Worm (Caenorhabditis elegans) whole organism, L3 larva: Measurements from ENCODE around the gene Y75B8A.24.

ENCODE experiments used
- mdl-1 ChIP-seq: fragments of 150-350 bp; optimal IDR thresholded peaks from 2 replicates; lab custom pipeline; 2014; ENCODE audit warnings: missing biosample characterization, missing genetic modification characterization
- snpc-4 ChIP-seq: fragments of 150-350 bp; optimal IDR thresholded peaks from 2 replicates; lab custom pipeline; 2014; ENCODE audit warnings: missing biosample characterization, missing genetic modification characterization

- no peak for TF ChIP-seq snpc-4
- no peak for TF ChIP-seq mdl-1 (tag; lab: Kevin White, UChicago)
Measured at ce11 chrIII:12225234-12225633, 48.3 kb downstream of the Y75B8A.24 start, which contains the start of gene gmn-1.
